Worm (Caenorhabditis elegans): Measurements from ENCODE around the gene nhr-106.

DNA sequence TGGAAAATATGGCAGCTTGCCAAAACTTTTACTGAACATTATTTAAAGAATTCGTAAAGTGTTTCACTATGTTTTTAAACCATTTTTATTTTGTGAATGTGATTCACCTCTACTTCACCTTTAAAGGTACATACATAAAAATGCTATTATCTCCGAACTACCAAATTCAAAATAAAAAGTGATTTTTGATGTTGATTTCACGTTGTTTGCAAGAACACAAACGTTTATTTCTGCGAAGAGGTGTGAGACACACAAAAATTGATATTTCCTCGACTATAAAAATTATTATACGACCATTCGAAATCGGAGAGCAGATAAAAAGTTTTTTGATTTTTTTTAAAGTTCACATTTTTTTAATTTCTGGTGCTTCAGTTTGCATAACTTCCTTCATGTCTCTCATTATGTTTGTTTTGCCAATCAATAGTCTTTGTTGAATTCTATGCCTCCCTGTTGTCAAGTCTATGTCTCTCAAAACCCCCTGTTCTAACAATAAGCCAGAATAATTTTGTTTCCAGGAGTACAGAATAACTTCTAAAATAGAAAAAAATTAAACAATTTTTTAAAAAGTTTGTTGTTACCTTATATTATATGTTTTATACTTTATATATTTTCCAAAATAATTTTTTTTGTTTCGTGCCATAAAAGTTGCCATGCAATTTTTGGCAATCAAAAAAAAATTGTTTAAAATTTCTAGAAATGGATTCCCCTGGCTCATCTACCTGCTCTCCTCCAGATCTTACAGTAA, 38.5 kb upstream of the nhr-106 start, which contains the start of gene nhr-123:
- TF ChIP-seq tab-1 (GFP tag; IDR thresholded peaks at IDR 0.05) = no peak
- no peak for TF ChIP-seq flt-1 (GFP tag; IDR thresholded peaks at IDR 0.05)

Data from whole organism, midembryonic.